Fruit fly (Drosophila melanogaster) S2 (cell line): ENCODE results near the gene hth.

Experiments
- CG8478 ChIP-seq: fragments of >200 bp; optimal IDR thresholded peaks from 2 replicates; lab custom pipeline; 2018
- CTCF ChIP-seq, 2 experiments: fragments of >200 bp; optimal IDR thresholded peaks; 2 replicates each; lab custom pipeline; 2018

DNA sequence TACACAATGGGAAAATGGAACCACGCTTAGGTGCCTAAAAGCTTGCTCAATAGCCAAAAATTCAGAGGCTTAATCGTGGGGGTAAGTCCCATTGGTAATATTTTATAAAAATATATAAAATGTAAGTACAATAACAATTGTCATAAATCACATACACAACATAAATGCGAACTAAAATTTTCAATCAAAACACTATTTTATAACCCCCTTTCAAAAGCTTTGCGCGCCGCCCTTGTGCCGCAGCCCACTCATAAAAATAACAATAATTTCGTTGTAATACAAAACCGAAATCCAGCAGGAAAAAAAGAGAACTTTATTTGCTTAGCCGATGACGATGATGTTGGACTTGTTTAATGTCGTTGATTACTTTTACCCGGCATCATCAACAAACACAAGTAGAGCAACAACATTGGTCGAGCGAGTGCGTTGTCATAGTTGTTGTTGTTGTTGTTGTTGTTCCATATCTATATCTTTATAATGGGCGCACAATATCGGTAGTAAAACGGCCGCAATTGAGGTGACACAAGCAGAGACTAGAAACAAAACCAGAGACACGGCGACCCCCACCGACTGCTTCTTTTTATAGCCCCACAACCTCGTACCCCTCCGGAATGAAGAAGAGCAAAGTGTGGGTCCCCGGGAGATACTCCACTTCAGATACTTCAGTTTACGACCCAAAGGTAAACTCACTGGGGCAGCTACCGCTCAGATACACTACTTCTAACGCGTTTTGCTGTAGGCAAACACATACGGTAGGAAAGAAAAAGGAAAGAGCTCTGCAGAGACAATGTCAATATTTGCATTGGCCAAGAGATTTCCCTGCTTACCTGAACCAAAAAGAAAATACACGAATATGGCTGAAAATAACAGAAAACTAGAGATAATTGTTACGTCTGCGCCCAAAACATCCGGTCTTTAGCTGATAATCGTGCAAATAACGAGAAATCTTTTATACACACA is 41.5 kb downstream of the hth start:
- TF ChIP-seq CTCF (optimal IDR thresholded peaks at IDR 0.05; lab: Kevin White, UChicago): no peak
- no peak for TF ChIP-seq CG8478 (lab: Kevin White, UChicago)
